Worm (Caenorhabditis elegans) whole organism, L1 larva: Measurements from ENCODE around the gene C02B8.1.

Source experiments
- C16A3.4 ChIP-seq: fragments of 150-350 bp; optimal IDR thresholded peaks from 2 replicates; lab custom pipeline; 2014; ENCODE audit warnings: missing biosample characterization, missing genetic modification characterization
- Y116A8C.19 ChIP-seq: sonication (generic microtip); optimal IDR thresholded peaks from 2 replicates; lab custom pipeline; 2016; ENCODE audit warnings: missing compliant biosample characterization, missing genetic modification characterization, borderline replicate concordance
- aha-1 ChIP-seq: fragments of 150-350 bp; optimal IDR thresholded peaks from 2 replicates; lab custom pipeline; 2014; ENCODE audit warnings: missing biosample characterization, missing genetic modification characterization
- alr-1 ChIP-seq: fragments of 200-800 bp; sonication (Bioruptor generic); optimal IDR thresholded peaks from 2 replicates; lab custom pipeline; 2018; ENCODE audit warnings: borderline replicate concordance, mild to moderate bottlenecking, missing genetic modification characterization, missing compliant biosample characterization
- aly-2 ChIP-seq: fragments of 150-350 bp; optimal IDR thresholded peaks from 2 replicates; lab custom pipeline; 2014; ENCODE audit warnings: missing biosample characterization, missing genetic modification characterization
- ama-1 ChIP-seq: fragments of 150-350 bp; optimal IDR thresholded peaks from 2 replicates; lab custom pipeline; 2014
- ceh-63 ChIP-seq: fragments of 200-800 bp; sonication (Bioruptor generic); optimal IDR thresholded peaks from 2 replicates; lab custom pipeline; 2018; ENCODE audit warnings: mild to moderate bottlenecking, missing genetic modification characterization, missing compliant biosample characterization
- ceh-82 ChIP-seq, 3 experiments: fragments of 150-350 bp in 1 of 3; sonication (generic microtip) in 2 of 3; optimal IDR thresholded peaks; 2 replicates each; lab custom pipeline; 2014 to 2017; ENCODE audit warnings: missing biosample characterization in 3 of 3, missing genetic modification characterization in 3 of 3
- ces-1 ChIP-seq: fragments of 150-350 bp; optimal IDR thresholded peaks from 2 replicates; lab custom pipeline; 2014; ENCODE audit warnings: missing biosample characterization, missing genetic modification reagents, missing genetic modification characterization
- efl-1 ChIP-seq, 4 experiments: fragments of 150-350 bp; optimal IDR thresholded peaks in 3 of 4; peaks in 1 of 4; 1 replicate in 1 of 4; 2 replicates in 3 of 4; lab custom pipeline; 2014; ENCODE audit warnings: missing biosample characterization in 2 of 4, missing genetic modification characterization in 2 of 4, missing genetic modification reagents in 2 of 4
- egl-13 ChIP-seq: sonication (generic microtip); optimal IDR thresholded peaks from 2 replicates; lab custom pipeline; 2016; ENCODE audit warnings: missing genotype, missing genetic modification reagents, missing genetic modification characterization, missing compliant biosample characterization
- elt-2 ChIP-seq: sonication (generic microtip); optimal IDR thresholded peaks from 2 replicates; lab custom pipeline; 2016; ENCODE audit warnings: missing genetic modification characterization, mild to moderate bottlenecking, inconsistent platforms, missing compliant biosample characterization, missing genetic modification reagents
- fkh-10 ChIP-seq: sonication (generic microtip); optimal IDR thresholded peaks from 2 replicates; lab custom pipeline; 2017; ENCODE audit warnings: missing biosample characterization, missing genetic modification reagents, missing genetic modification characterization
- fkh-8 ChIP-seq: sonication (generic microtip); optimal IDR thresholded peaks from 2 replicates; lab custom pipeline; 2016; ENCODE audit warnings: mild to moderate bottlenecking, missing genetic modification characterization, missing compliant biosample characterization
- grh-1 ChIP-seq: fragments of 200-800 bp; sonication (Bioruptor generic); IDR thresholded peaks from 2 replicates; pipeline ENCODE4 v1.3.6; 2022; ENCODE audit warnings: missing genetic modification reagents, missing genetic modification characterization, missing compliant biosample characterization
- hlh-17 ChIP-seq: fragments of 200-800 bp; sonication (Bioruptor generic); optimal IDR thresholded peaks from 2 replicates; lab custom pipeline; 2018; ENCODE audit warnings: missing genetic modification characterization, mild to moderate bottlenecking, missing compliant biosample characterization, moderate library complexity, borderline replicate concordance
- hlh-4 ChIP-seq: sonication (generic microtip); optimal IDR thresholded peaks from 2 replicates; lab custom pipeline; 2016; ENCODE audit warnings: mild to moderate bottlenecking, missing genetic modification characterization, missing compliant biosample characterization
- isw-1 ChIP-seq: fragments of 200-800 bp; sonication (Bioruptor generic); IDR thresholded peaks from 2 replicates; pipeline ENCODE4 v1.3.6; 2022; ENCODE audit warnings: missing genetic modification characterization, missing compliant biosample characterization
- jun-1 ChIP-seq: fragments of 150-350 bp; optimal IDR thresholded peaks from 2 replicates; lab custom pipeline; 2014; ENCODE audit warnings: missing biosample characterization, missing genetic modification reagents, missing genetic modification characterization
- lin-13 ChIP-seq: fragments of 150-350 bp; optimal IDR thresholded peaks from 2 replicates; lab custom pipeline; 2014; ENCODE audit warnings: missing biosample characterization, missing genetic modification reagents, missing genetic modification characterization
- lin-14 ChIP-seq: fragments of 200-800 bp; sonication (Bioruptor generic); optimal IDR thresholded peaks from 2 replicates; lab custom pipeline; 2018; ENCODE audit warnings: mild to moderate bottlenecking, missing genetic modification characterization, moderate library complexity, missing compliant biosample characterization
- lin-35 ChIP-seq, 2 experiments: fragments of 150-350 bp; optimal IDR thresholded peaks; 2 replicates each; lab custom pipeline; 2014; ENCODE audit warnings: missing biosample characterization in 2 of 2, missing genetic modification characterization in 2 of 2, missing genetic modification reagents in 2 of 2
- lir-3 ChIP-seq: sonication (generic microtip); optimal IDR thresholded peaks from 2 replicates; lab custom pipeline; 2016; ENCODE audit warnings: mild to moderate bottlenecking, missing genetic modification characterization, moderate library complexity, missing compliant biosample characterization; ENCODE audit not compliant: poor library complexity
- lsy-2 ChIP-seq, 2 experiments: fragments of 150-350 bp; optimal IDR thresholded peaks; 2 replicates each; lab custom pipeline; 2014; ENCODE audit warnings: missing biosample characterization in 2 of 2, missing genetic modification characterization in 2 of 2
- mab-9 ChIP-seq: fragments of 200-800 bp; sonication (Bioruptor generic); IDR thresholded peaks from 2 replicates; pipeline ENCODE4 v1.3.6; 2022; ENCODE audit warnings: missing genetic modification reagents, missing genetic modification characterization, missing compliant biosample characterization
- mdl-1 ChIP-seq, 2 experiments: fragments of 150-350 bp; optimal IDR thresholded peaks; 2 replicates each; lab custom pipeline; 2014 to 2017; ENCODE audit warnings: missing biosample characterization in 2 of 2, missing genetic modification characterization in 2 of 2, inconsistent platforms in 1 of 2
- mef-2 ChIP-seq: fragments of 150-350 bp; optimal IDR thresholded peaks from 2 replicates; lab custom pipeline; 2014; ENCODE audit warnings: missing biosample characterization, missing genetic modification characterization
- mep-1 ChIP-seq: fragments of 150-350 bp; optimal IDR thresholded peaks from 2 replicates; lab custom pipeline; 2014; ENCODE audit warnings: missing biosample characterization, missing genetic modification characterization
- nhr-11 ChIP-seq: fragments of 150-350 bp; optimal IDR thresholded peaks from 2 replicates; lab custom pipeline; 2014; ENCODE audit warnings: missing biosample characterization, missing genetic modification characterization
- nhr-12 ChIP-seq: sonication (generic microtip); optimal IDR thresholded peaks from 2 replicates; lab custom pipeline; 2017; ENCODE audit warnings: missing biosample characterization, missing genetic modification characterization
- nhr-19 ChIP-seq: fragments of 200-800 bp; sonication (Bioruptor generic); conservative IDR thresholded peaks from 2 replicates; pipeline ENCODE4 v1.3.6; 2022; ENCODE audit warnings: missing genetic modification characterization, missing compliant biosample characterization
- nhr-20 ChIP-seq: sonication (generic microtip); optimal IDR thresholded peaks from 2 replicates; lab custom pipeline; 2016; ENCODE audit warnings: mild to moderate bottlenecking, missing genetic modification characterization, missing compliant biosample characterization
- nhr-47 ChIP-seq: sonication (generic microtip); optimal IDR thresholded peaks from 2 replicates; lab custom pipeline; 2016; ENCODE audit warnings: mild to moderate bottlenecking, missing genetic modification characterization, moderate library complexity, missing compliant biosample characterization
- nhr-85 ChIP-seq: sonication (generic microtip); peaks from one replicate; lab custom pipeline; 2016; ENCODE audit warnings: missing genetic modification characterization, inconsistent platforms, missing compliant biosample characterization
- nhr-90 ChIP-seq: sonication (generic microtip); optimal IDR thresholded peaks from 2 replicates; lab custom pipeline; 2016; ENCODE audit warnings: mild to moderate bottlenecking, missing genetic modification characterization, missing compliant biosample characterization; ENCODE audit not compliant: poor library complexity
- pax-3 ChIP-seq: fragments of 200-800 bp; sonication (Bioruptor generic); optimal IDR thresholded peaks from 2 replicates; lab custom pipeline; 2018; ENCODE audit warnings: mild to moderate bottlenecking, missing genetic modification characterization, moderate library complexity, missing compliant biosample characterization
- rnt-1 ChIP-seq: sonication (generic microtip); optimal IDR thresholded peaks from 2 replicates; lab custom pipeline; 2016; ENCODE audit warnings: mild to moderate bottlenecking, missing genetic modification characterization, moderate library complexity, missing compliant biosample characterization
- skn-1 ChIP-seq: fragments of 150-350 bp; optimal IDR thresholded peaks from 2 replicates; lab custom pipeline; 2014; ENCODE audit warnings: missing biosample characterization, missing genetic modification characterization
- snpc-4 ChIP-seq: fragments of 150-350 bp; optimal IDR thresholded peaks from 2 replicates; lab custom pipeline; 2014; ENCODE audit warnings: missing biosample characterization, missing genetic modification characterization
- snu-23 ChIP-seq: sonication (generic microtip); optimal IDR thresholded peaks from 2 replicates; lab custom pipeline; 2016; ENCODE audit warnings: missing genetic modification characterization, missing compliant biosample characterization
- sox-4 ChIP-seq: sonication (generic microtip); optimal IDR thresholded peaks from 2 replicates; lab custom pipeline; 2016; ENCODE audit warnings: missing genetic modification characterization, missing compliant biosample characterization
- sptf-1 ChIP-seq: fragments of 150-350 bp; optimal IDR thresholded peaks from 2 replicates; lab custom pipeline; 2014; ENCODE audit warnings: missing biosample characterization, missing genetic modification characterization
- swsn-7 ChIP-seq: sonication (generic microtip); optimal IDR thresholded peaks from 2 replicates; lab custom pipeline; 2016; ENCODE audit warnings: missing genetic modification characterization, missing compliant biosample characterization
- tbx-2 ChIP-seq: sonication (generic microtip); optimal IDR thresholded peaks from 2 replicates; lab custom pipeline; 2016; ENCODE audit warnings: missing genetic modification characterization, missing compliant biosample characterization
- unc-130 ChIP-seq: fragments of 150-350 bp; optimal IDR thresholded peaks from 2 replicates; lab custom pipeline; 2017; ENCODE audit warnings: missing biosample characterization, missing genetic modification characterization, inconsistent platforms
- unc-62 ChIP-seq: fragments of 150-350 bp; optimal IDR thresholded peaks from 2 replicates; lab custom pipeline; 2014; ENCODE audit warnings: missing biosample characterization, missing genetic modification reagents, missing genetic modification characterization
- unc-86 ChIP-seq: sonication (generic microtip); optimal IDR thresholded peaks from 2 replicates; lab custom pipeline; 2016; ENCODE audit warnings: missing genetic modification characterization, missing compliant biosample characterization
- unc-98 ChIP-seq: fragments of 200-800 bp; sonication (Bioruptor generic); IDR thresholded peaks from 2 replicates; pipeline ENCODE4 v1.3.6; 2022; ENCODE audit warnings: missing genetic modification characterization, missing compliant biosample characterization
- xbp-1 ChIP-seq: sonication (generic microtip); optimal IDR thresholded peaks from 2 replicates; lab custom pipeline; 2016; ENCODE audit warnings: missing genetic modification characterization, missing compliant biosample characterization
- zag-1 ChIP-seq: fragments of 150-350 bp; optimal IDR thresholded peaks from 2 replicates; lab custom pipeline; 2014; ENCODE audit warnings: missing biosample characterization, missing genetic modification characterization
- ztf-11 ChIP-seq, 2 experiments: sonication (generic microtip); optimal IDR thresholded peaks; 2 replicates each; lab custom pipeline; 2016 to 2017; ENCODE audit warnings: missing genetic modification characterization in 2 of 2, missing biosample characterization in 1 of 2, missing compliant biosample characterization in 1 of 2

Gene C02B8.1

DNA sequence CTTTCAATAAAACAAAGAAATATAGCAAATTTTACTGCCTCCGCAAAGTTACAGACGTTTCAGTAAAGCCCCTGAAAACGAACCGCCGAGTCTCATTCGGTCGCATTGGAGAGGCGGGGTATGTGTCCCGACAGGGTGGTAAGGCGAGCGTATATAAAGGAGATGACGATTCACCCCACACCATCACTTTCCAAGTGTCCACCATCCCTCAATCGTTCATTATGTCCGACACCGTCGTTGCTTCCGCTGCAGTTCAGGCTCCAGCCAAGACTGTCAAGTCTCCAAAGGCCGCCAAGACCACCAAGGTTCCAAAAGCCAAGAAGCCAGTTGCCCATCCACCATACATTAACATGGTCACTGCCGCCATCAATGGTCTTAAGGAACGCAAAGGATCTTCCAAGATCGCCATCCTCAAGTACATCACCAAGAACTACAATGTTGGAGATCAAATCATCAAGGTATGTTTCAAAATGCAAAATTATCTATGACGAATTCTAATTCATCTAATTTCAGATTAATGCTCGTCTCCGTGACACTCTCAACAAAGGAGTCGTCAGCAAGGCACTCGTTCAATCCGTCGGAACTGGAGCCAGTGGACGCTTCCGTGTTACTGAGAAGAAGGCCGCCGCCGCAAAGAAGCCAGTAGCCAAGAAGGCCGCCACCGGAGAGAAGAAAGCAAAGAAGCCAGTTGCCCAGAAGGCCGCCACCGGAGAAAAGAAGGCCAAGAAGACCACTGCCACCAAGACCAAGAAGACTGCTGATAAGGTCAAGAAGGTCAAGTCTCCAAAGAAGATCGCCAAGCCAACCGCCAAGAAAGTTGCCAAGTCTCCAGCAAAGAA is 11.7 kb downstream of the C02B8.1 start, which contains the start of gene hil-3:
Gene hil-3, plus strand, starts transcription at position 195 of the 839 bp plus-strand sequence.
- TF ChIP-seq C16A3.4 (tag; lab: Kevin White, UChicago) (peak; percentile 38), unc-86 (peak; percentile 54), rnt-1 (tag; lab: Kevin White, UChicago) (peak; percentile 63), ceh-63 (no peak), nhr-20 (tag; lab: Kevin White, UChicago) (peak; percentile 26), snpc-4 (tag; lab: Kevin White, UChicago) (no peak), swsn-7 (tag; lab: Kevin White, UChicago) (peak; percentile 89), nhr-90 (tag; lab: Kevin White, UChicago) (no peak), ceh-82 (tag; optimal IDR thresholded peaks at IDR 0.05; lab: Kevin White, UChicago) (peak in 1 of 3 experiments; percentile 48), grh-1 (GFP tag; lab: Robert Waterston, UW) (peak; percentile 52), fkh-10 (no peak), sptf-1 (no peak), unc-98 (GFP tag; lab: Robert Waterston, UW) (no peak), xbp-1 (tag; lab: Kevin White, UChicago) (peak; percentile 40), jun-1 (peak; percentile 9), egl-13 (tag; lab: Kevin White, UChicago) (no peak), ces-1 (GFP tag; lab: Kevin White, UChicago) (no peak), mef-2 (tag; lab: Kevin White, UChicago) (no peak), mab-9 (GFP tag; lab: Robert Waterston, UW) (no peak), nhr-11 (no peak), nhr-85 (peak; percentile 74), mep-1 (tag; lab: Kevin White, UChicago) (peak; percentile 14), nhr-12 (tag; lab: Kevin White, UChicago) (no peak), lin-13 (GFP tag; lab: Kevin White, UChicago) (no peak), lir-3 (no peak), unc-62 (GFP tag; lab: Kevin White, UChicago) (no peak), pax-3 (tag; lab: Kevin White, UChicago) (no peak), elt-2 (no peak), tbx-2 (tag; lab: Kevin White, UChicago) (peak; percentile 51), fkh-8 (tag; lab: Kevin White, UChicago) (peak; percentile 22), zag-1 (no peak), nhr-19 (GFP tag; lab: Robert Waterston, UW) (peak; percentile 40), aha-1 (tag; lab: Kevin White, UChicago) (no peak), alr-1 (tag; lab: Kevin White, UChicago) (no peak), lin-35 (GFP tag; optimal IDR thresholded peaks at IDR 0.05; lab: Kevin White, UChicago) (peak; percentile 8 to 31), unc-130 (tag; lab: Kevin White, UChicago) (no peak), skn-1 (tag; lab: Kevin White, UChicago) (no peak), ama-1 (lab: Kevin White, UChicago) (peak; percentile 30), hlh-17 (GFP tag; lab: Kevin White, UChicago) (no peak), aly-2 (tag; lab: Kevin White, UChicago) (no peak), hlh-4 (tag; lab: Kevin White, UChicago) (no peak), isw-1 (GFP tag; lab: Robert Waterston, UW) (no peak), lin-14 (GFP tag; lab: Kevin White, UChicago) (peak; percentile 69), lsy-2 (tag; optimal IDR thresholded peaks at IDR 0.05; lab: Kevin White, UChicago) (peak in 1 of 2 experiments; percentile 52), efl-1 (optimal IDR thresholded peaks at IDR 0.05; lab: Kevin White, UChicago) (no peak), efl-1 (GFP tag; optimal IDR thresholded peaks at IDR 0.05 in 1 of 2; lab: Kevin White, UChicago) (peak in 1 of 2 experiments; percentile 16), Y116A8C.19 (tag; lab: Kevin White, UChicago) (no peak), mdl-1 (tag; optimal IDR thresholded peaks at IDR 0.05; lab: Kevin White, UChicago) (no peak), snu-23 (GFP tag; lab: Kevin White, UChicago) (peak; percentile 41), nhr-47 (tag; lab: Kevin White, UChicago) (peak; percentile 69), sox-4 (tag; lab: Kevin White, UChicago) (peak; percentile 11), ztf-11 (tag; optimal IDR thresholded peaks at IDR 0.05; lab: Kevin White, UChicago) (peak in 1 of 2 experiments; percentile 6)
